Fruit fly (Drosophila melanogaster): ENCODE results near the gene CG34136.

CG34136 gene

dm6 chr2L:21096448-21096994, at the start of gene CG34136:
CG34136 (plus strand) TSS chr2L:21096922.
- no peak for TF ChIP-seq noc (tag; optimal IDR thresholded peaks at IDR 0.05)

- TF ChIP-seq noc (tag; optimal IDR thresholded peaks at IDR 0.05): no peak
These were observed 44.6 kb upstream of the CG34136 start, which contains the start of gene CG42238 for dm6 chr2L:21051873-21052736. CG42238 (minus strand) TSS chr2L:21052164.

- TF ChIP-seq noc (tag; optimal IDR thresholded peaks at IDR 0.05): no peak
These were observed 43.8 kb upstream of the CG34136 start, which contains the start of gene Itgbn for dm6 chr2L:21052783-21053463. Itgbn (plus strand) TSS chr2L:21053033.

- peak; percentile 23 for TF ChIP-seq noc (tag; optimal IDR thresholded peaks at IDR 0.05)
These were observed 43.1 kb upstream of the CG34136 start for dm6 chr2L:21053623-21054022.

- TF ChIP-seq noc (tag; optimal IDR thresholded peaks at IDR 0.05): no peak
These were observed 35.1 kb upstream of the CG34136 start for dm6 chr2L:21061591-21061990.

- no peak for TF ChIP-seq noc (tag; optimal IDR thresholded peaks at IDR 0.05)
These were observed 34.1 kb upstream of the CG34136 start for dm6 chr2L:21062611-21063010.

- no peak for TF ChIP-seq noc (tag; optimal IDR thresholded peaks at IDR 0.05)
These were observed 30.8 kb upstream of the CG34136 start for dm6 chr2L:21065889-21066288.

dm6 chr2L:21067137-21067536, 29.6 kb upstream of the CG34136 start:
- TF ChIP-seq noc (tag; optimal IDR thresholded peaks at IDR 0.05): no peak

dm6 chr2L:21069776-21070175, 26.9 kb upstream of the CG34136 start:
- no peak for TF ChIP-seq noc (tag; optimal IDR thresholded peaks at IDR 0.05)

dm6 chr2L:21070825-21071224, 25.9 kb upstream of the CG34136 start:
- TF ChIP-seq noc (tag; optimal IDR thresholded peaks at IDR 0.05): no peak

- no peak for TF ChIP-seq noc (tag; optimal IDR thresholded peaks at IDR 0.05)
These were observed 25.3 kb upstream of the CG34136 start, which contains the start of gene CG9265 for dm6 chr2L:21071435-21071834. CG9265 (minus strand) TSS chr2L:21071502.

dm6 chr2L:21072389-21072788, 24.3 kb upstream of the CG34136 start:
- no peak for TF ChIP-seq noc (tag; optimal IDR thresholded peaks at IDR 0.05)

- no peak for TF ChIP-seq noc (tag; optimal IDR thresholded peaks at IDR 0.05)
These were observed 23.4 kb upstream of the CG34136 start for dm6 chr2L:21073300-21073699.

- TF ChIP-seq noc (tag; optimal IDR thresholded peaks at IDR 0.05): no peak
These were observed 22.9 kb upstream of the CG34136 start for dm6 chr2L:21073818-21074217.

- TF ChIP-seq noc (tag; optimal IDR thresholded peaks at IDR 0.05): no peak
These were observed 21.6 kb upstream of the CG34136 start, which contains the start of gene tadr for dm6 chr2L:21075105-21075504. tadr (plus strand) TSS chr2L:21075405.

- TF ChIP-seq noc (tag; optimal IDR thresholded peaks at IDR 0.05): no peak
These were observed 18.9 kb upstream of the CG34136 start for dm6 chr2L:21077849-21078248.

All from whole organism, larva.